Worm (Caenorhabditis elegans) whole organism, midembryonic: ENCODE data around the gene Y47G7B.2.
"Not testable (repeated sequence)": the region's sequence is repeated elsewhere in the genome, so short reads cannot be mapped to it uniquely, and the experiment has no call there.

ENCODE experiments used
- T22C8.4 ChIP-seq: fragments of 200-800 bp; sonication (Bioruptor generic); IDR thresholded peaks from 2 replicates; pipeline ENCODE4 v1.3.6; 2022; ENCODE audit warnings: missing genetic modification characterization, missing compliant biosample characterization
- cog-1 ChIP-seq: sonication (generic microtip); optimal IDR thresholded peaks from 2 replicates; lab custom pipeline; 2016; ENCODE audit warnings: missing genetic modification characterization, missing compliant biosample characterization
- flt-1 ChIP-seq: fragments of 200-800 bp; sonication (Bioruptor generic); IDR thresholded peaks from 2 replicates; pipeline ENCODE4 v1.3.6; 2022; ENCODE audit warnings: missing genetic modification characterization, missing compliant biosample characterization
- klf-2 ChIP-seq: fragments of 200-800 bp; sonication (Bioruptor generic); conservative IDR thresholded peaks from 2 replicates; pipeline ENCODE4 v1.3.6; 2022; ENCODE audit warnings: missing genetic modification reagents, missing genetic modification characterization, missing compliant biosample characterization
- med-1 ChIP-seq: sonication (generic microtip); optimal IDR thresholded peaks from 2 replicates; lab custom pipeline; 2017; ENCODE audit warnings: missing genetic modification characterization, mild to moderate bottlenecking, missing compliant biosample characterization, antibody characterized with exemption, missing genetic modification reagents; ENCODE audit not compliant: insufficient read depth
- ref-1 ChIP-seq: fragments of 200-800 bp; sonication (Bioruptor generic); conservative IDR thresholded peaks from 2 replicates; pipeline ENCODE4 v1.3.6; 2022; ENCODE audit warnings: missing genetic modification reagents, missing genetic modification characterization, missing compliant biosample characterization
- tab-1 ChIP-seq: fragments of 200-800 bp; sonication (Bioruptor generic); IDR thresholded peaks from 2 replicates; pipeline ENCODE4 v1.3.6; 2022; ENCODE audit warnings: missing genetic modification characterization, missing compliant biosample characterization
- ztf-23 ChIP-seq: fragments of 200-800 bp; sonication (Bioruptor generic); IDR thresholded peaks from 2 replicates; pipeline ENCODE4 v1.3.6; 2022; ENCODE audit warnings: missing genetic modification reagents, missing genetic modification characterization, missing compliant biosample characterization
- ztf-29 ChIP-seq: fragments of 200-800 bp; sonication (Bioruptor generic); IDR thresholded peaks from 2 replicates; pipeline ENCODE4 v1.3.6; 2022; ENCODE audit warnings: missing genetic modification reagents, missing genetic modification characterization, missing compliant biosample characterization

Gene Y47G7B.2

DNA sequence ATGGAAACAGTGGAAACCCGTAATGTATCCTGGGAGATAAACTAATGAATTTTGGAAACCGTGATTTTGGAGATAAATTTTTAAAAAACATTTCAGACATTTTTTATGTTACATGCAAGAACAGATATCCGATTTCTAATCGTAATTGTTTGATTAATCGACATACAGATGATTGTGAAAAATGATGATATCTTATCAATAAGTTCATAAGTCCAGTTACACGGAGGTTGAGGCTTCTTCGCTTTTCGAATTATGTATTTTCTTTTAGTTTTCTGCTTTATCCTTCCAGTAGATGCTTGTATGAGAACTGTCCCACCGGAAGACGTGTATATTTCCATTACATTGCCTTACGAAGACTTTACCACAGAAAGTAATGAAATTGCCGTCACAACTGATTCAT lies 42.2 kb downstream of the Y47G7B.2 start, which contains the start of gene F22E5.22:
TSS of gene F22E5.22 (plus strand) at position 301 of the 400 bp plus-strand sequence.
- TF ChIP-seq ztf-29 (GFP tag; lab: Robert Waterston, UW) (no peak), tab-1 (GFP tag; lab: Robert Waterston, UW) (no peak), ref-1 (GFP tag; lab: Robert Waterston, UW) (no peak), klf-2 (GFP tag; lab: Robert Waterston, UW) (no peak), T22C8.4 (GFP tag; lab: Robert Waterston, UW) (no peak), cog-1 (tag; lab: Kevin White, UChicago) (no peak), flt-1 (no peak), med-1 (GFP tag; lab: Kevin White, UChicago) (no peak), ztf-23 (GFP tag; lab: Robert Waterston, UW) (no peak)

DNA sequence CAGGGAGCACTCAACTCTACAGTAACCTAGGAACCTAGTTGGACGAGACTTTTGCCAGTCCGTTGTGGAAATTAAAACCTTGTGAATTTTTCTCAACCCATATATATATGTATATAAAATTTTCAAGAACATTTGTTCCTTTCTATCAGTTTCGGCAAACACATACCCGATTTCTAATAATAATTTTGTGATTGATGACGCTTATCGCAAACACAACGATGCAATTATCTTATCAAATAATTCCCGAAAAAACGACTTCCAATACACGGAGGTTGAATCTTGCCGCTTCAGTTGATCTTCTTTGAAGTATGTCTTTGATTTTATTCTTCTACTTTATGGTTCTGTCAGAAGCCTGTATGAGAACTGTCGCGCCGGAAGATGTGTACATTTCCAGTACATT lies 42.7 kb downstream of the Y47G7B.2 start, which contains the start of gene F22E5.2:
TSS of gene F22E5.2 (plus strand) at position 301 of the 400 bp plus-strand sequence.
- not testable (repeated sequence) for TF ChIP-seq T22C8.4, ztf-29, tab-1 (GFP tag; lab: Robert Waterston, UW)

DNA sequence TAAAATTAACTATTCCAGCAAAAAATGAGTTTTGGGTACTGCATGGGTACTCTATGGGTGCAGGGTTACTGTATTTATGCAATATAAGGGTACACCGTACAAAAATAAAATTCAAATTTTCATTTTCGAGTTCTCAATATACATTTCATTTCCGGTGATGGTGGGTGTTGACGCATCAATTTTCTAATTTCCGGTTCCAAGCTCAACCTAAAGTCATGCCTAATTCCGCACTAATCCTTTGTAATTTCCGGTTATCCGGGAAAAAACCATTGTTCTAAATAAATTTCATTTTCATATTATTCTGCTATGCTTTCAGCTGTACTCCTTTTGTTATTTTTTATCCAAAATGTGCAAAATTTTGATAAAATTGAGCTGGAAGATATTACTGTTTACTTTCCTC lies 48.5 kb downstream of the Y47G7B.2 start, which contains the start of gene gcy-21:
TSS of gene gcy-21 (plus strand) at position 301 of the 400 bp plus-strand sequence.
- TF ChIP-seq T22C8.4 (GFP tag; lab: Robert Waterston, UW) (no peak), flt-1 (no peak), cog-1 (tag; lab: Kevin White, UChicago) (no peak), klf-2 (GFP tag; lab: Robert Waterston, UW) (no peak)

DNA sequence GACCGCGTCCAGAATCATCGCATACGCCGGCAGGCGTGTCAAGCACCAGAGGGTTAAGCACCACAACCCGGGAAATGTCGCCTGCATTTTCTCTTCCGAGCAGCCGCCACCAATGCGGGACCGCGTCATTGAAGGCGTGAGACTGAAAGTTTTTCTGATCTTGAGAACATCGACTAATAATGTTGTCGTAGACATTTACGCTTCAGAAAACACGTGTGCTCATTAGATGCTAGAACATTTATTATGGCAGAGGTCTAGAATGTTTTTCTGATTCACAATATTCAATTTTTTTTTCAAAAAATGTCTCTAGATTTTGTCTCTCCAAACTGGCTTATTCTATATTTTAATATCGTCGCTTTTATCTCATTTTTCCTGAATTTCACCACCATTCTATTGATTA lies 51.2 kb downstream of the Y47G7B.2 start, which contains the start of gene sri-47:
TSS of gene sri-47 (plus strand) at position 301 of the 400 bp plus-strand sequence.
- TF ChIP-seq med-1 (GFP tag; lab: Kevin White, UChicago) (no peak), T22C8.4 (GFP tag; lab: Robert Waterston, UW) (no peak), cog-1 (tag; lab: Kevin White, UChicago) (no peak), ref-1 (GFP tag; lab: Robert Waterston, UW) (no peak), ztf-23 (GFP tag; lab: Robert Waterston, UW) (no peak)
